Fruit fly (Drosophila melanogaster) Kc167 (cell line): ENCODE measurements around the gene Jon65Aiv.

Experiments used
- h ChIP-seq: fragments of >200 bp; optimal IDR thresholded peaks from 3 replicates; lab custom pipeline; 2018; ENCODE audit warnings: missing external identifiers
- psq ChIP-seq: fragments of >200 bp; optimal IDR thresholded peaks from 2 replicates; lab custom pipeline; 2017; ENCODE audit warnings: missing external identifiers

dm6 chr3L:5999888-6000287 is 39.1 kb upstream of the Jon65Aiv start:
- TF ChIP-seq psq (lab: Kevin White, UChicago) (no peak), h (lab: Kevin White, UChicago) (no peak)
